Fruit fly (Drosophila melanogaster) whole organism, wandering third instar larva: ENCODE data around the gene CG31176.
A peak's percentile ranks its signal among the peaks of the same experiment; 100 is the strongest.

Experiments used
- CG9705 ChIP-seq: fragments of 200-800 bp; sonication (Bioruptor generic); optimal IDR thresholded peaks from 2 replicates; lab custom pipeline; 2018; ENCODE audit warnings: missing biosample characterization, mild to moderate bottlenecking, missing genetic modification characterization
- Myc ChIP-seq: fragments of >200 bp; optimal IDR thresholded peaks from 2 replicates; lab custom pipeline; 2017
- N ChIP-seq: fragments of >200 bp; optimal IDR thresholded peaks from 2 replicates; lab custom pipeline; 2018; ENCODE audit warnings: missing biosample characterization, missing external identifiers, missing genetic modification characterization
- OdsH ChIP-seq: fragments of 200-800 bp; sonication (Bioruptor generic); optimal IDR thresholded peaks from 2 replicates; lab custom pipeline; 2016; ENCODE audit warnings: missing biosample characterization, mild to moderate bottlenecking, missing genetic modification characterization
- Sp1 ChIP-seq: fragments of 200-800 bp; sonication (Bioruptor generic); optimal IDR thresholded peaks from 3 replicates; lab custom pipeline; 2019; ENCODE audit warnings: missing biosample characterization, mild to moderate bottlenecking, missing genetic modification characterization, moderate library complexity
- br ChIP-seq: fragments of 200-800 bp; sonication (Bioruptor generic); optimal IDR thresholded peaks from 2 replicates; lab custom pipeline; 2016; ENCODE audit warnings: missing biosample characterization, missing genetic modification characterization
- dl ChIP-seq, 2 experiments: fragments of 175-275, 200-275 bp in 1 of 2; fragments of 200-275 bp in 1 of 2; sonication (Bioruptor generic); optimal IDR thresholded peaks; lab custom pipeline; 2018; ENCODE audit warnings: mild to moderate bottlenecking in 2 of 2, missing biosample characterization in 2 of 2, missing genetic modification characterization in 2 of 2, moderate library complexity in 2 of 2; ENCODE audit not compliant: partially characterized antibody in 2 of 2, insufficient read depth in 1 of 2
- dsf ChIP-seq: sonication (Bioruptor generic); optimal IDR thresholded peaks from 2 replicates; lab custom pipeline; 2016; ENCODE audit warnings: missing biosample characterization, missing genetic modification characterization, borderline replicate concordance
- foxo ChIP-seq, 2 experiments: fragments of 200-800 bp; sonication (Bioruptor generic); optimal IDR thresholded peaks; 2 replicates in 1 of 2; 3 replicates in 1 of 2; lab custom pipeline; 2016 to 2017; ENCODE audit warnings: missing biosample characterization in 2 of 2, missing genetic modification characterization in 2 of 2
- lola ChIP-seq: fragments of >200 bp; optimal IDR thresholded peaks from 2 replicates; lab custom pipeline; 2017; ENCODE audit warnings: missing biosample characterization, missing genetic modification characterization
- sage ChIP-seq: fragments of 200-800 bp; sonication (Bioruptor generic); optimal IDR thresholded peaks from 2 replicates; lab custom pipeline; 2016; ENCODE audit warnings: missing biosample characterization, mild to moderate bottlenecking, missing genetic modification characterization
- usp ChIP-seq: fragments of >200 bp; optimal IDR thresholded peaks from 2 replicates; lab custom pipeline; 2017; ENCODE audit warnings: missing biosample characterization, missing genetic modification characterization
- woc ChIP-seq: sonication (Bioruptor generic); optimal IDR thresholded peaks from 2 replicates; lab custom pipeline; 2016; ENCODE audit warnings: missing biosample characterization, mild to moderate bottlenecking, missing genetic modification characterization

DNA sequence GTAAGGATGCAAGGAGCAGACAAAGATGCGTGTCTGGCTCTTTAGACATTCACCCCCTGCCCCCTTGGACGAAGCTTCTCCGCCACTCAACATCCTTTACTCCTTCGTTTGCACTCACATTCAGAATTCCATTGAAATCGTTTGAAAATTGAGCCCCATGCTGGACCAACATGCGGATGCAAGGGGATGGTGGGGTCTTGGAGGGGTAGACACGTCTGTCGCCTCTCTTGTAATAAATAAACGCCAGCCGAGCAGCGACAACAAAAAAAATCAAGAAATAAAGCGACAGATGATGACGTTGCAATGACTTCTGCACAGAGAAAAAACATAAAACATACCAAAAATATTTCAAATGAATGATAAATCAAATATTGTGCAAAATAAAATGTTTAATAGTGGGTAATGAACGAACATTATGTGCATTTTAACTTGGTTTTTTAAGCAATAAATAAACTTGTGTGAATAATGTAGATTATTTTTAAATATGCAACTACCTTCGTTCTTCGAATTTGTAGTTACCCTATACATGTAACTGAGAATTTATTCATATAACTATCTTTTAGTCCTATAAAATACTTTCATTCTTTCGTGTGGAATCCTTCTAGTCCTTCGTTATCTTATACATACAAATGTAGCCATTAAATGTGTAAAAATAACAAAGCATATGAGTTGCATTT is 69.5 kb downstream of the CG31176 start:
- peak; percentile 40 for TF ChIP-seq woc (GFP tag; lab: Kevin White, UChicago)
- TF ChIP-seq OdsH: peak; percentile 74
- TF ChIP-seq Myc (lab: Kevin White, UChicago): no peak
- peak in 1 of 2 experiments; percentile 37 for TF ChIP-seq dl (GFP tag; optimal IDR thresholded peaks at IDR 0.05; lab: Kevin White, UChicago; ENCODE audit: insufficient read depth in 1 of 2, partially characterized antibody in 2 of 2)
- no peak for TF ChIP-seq lola (GFP tag; lab: Kevin White, UChicago)
- TF ChIP-seq br (GFP tag; lab: Kevin White, UChicago): no peak
- peak; percentile 71 for TF ChIP-seq Sp1 (GFP tag; lab: Kevin White, UChicago)
- no peak for TF ChIP-seq usp (GFP tag; lab: Kevin White, UChicago)
- peak; percentile 23 for TF ChIP-seq CG9705 (GFP tag; lab: Kevin White, UChicago)
- no peak for TF ChIP-seq N (GFP tag; lab: Kevin White, UChicago)
- no peak for TF ChIP-seq dsf (GFP tag; lab: Kevin White, UChicago)
- peak in 1 of 2 experiments; percentile 71 for TF ChIP-seq foxo (GFP tag; optimal IDR thresholded peaks at IDR 0.05; lab: Kevin White, UChicago)
- peak; percentile 18 for TF ChIP-seq sage (GFP tag; lab: Kevin White, UChicago)
